Worm (Caenorhabditis elegans): ENCODE results near the gene mtrf-1L.

- no peak for TF ChIP-seq unc-62 (GFP tag; optimal IDR thresholded peaks at IDR 0.05)
- no peak for TF ChIP-seq bed-3 (GFP tag; optimal IDR thresholded peaks at IDR 0.05)
- TF ChIP-seq nhr-12 (tag; optimal IDR thresholded peaks at IDR 0.05) = no peak
- TF ChIP-seq pha-4 (tag; optimal IDR thresholded peaks at IDR 0.05) = no peak
- TF ChIP-seq elt-1 (tag; optimal IDR thresholded peaks at IDR 0.05; ENCODE audit: borderline replicate concordance, insufficient read depth) = no peak
Observed at ce11 chrIV:5149793-5150192, 37.2 kb upstream of the mtrf-1L start, which contains the start of gene C24D10.5.
